Fruit fly (Drosophila melanogaster): Measurements from ENCODE around the gene Hs2st.

dm6 chr2L:19457890-19458580, 13.5 kb upstream of the Hs2st start:
- no peak for TF ChIP-seq pan (optimal IDR thresholded peaks at IDR 0.05)
- TF ChIP-seq psq (optimal IDR thresholded peaks at IDR 0.05): no peak
- TF ChIP-seq EcR (GFP tag; optimal IDR thresholded peaks at IDR 0.05): no peak
- no peak for TF ChIP-seq usp (GFP tag; optimal IDR thresholded peaks at IDR 0.05)
- no peak for TF ChIP-seq CG8478 (optimal IDR thresholded peaks at IDR 0.05)

All from whole organism.